Worm (Caenorhabditis elegans): ENCODE data around the gene unc-47.

ce11 chrIII:10186160-10186559 lies at the start of gene unc-47:
- TF ChIP-seq nhr-80 (tag; optimal IDR thresholded peaks at IDR 0.05) (no peak), ztf-6 (GFP tag; IDR thresholded peaks at IDR 0.05) (no peak), ama-1 (optimal IDR thresholded peaks at IDR 0.05) (no peak), ama-1 (GFP tag; optimal IDR thresholded peaks at IDR 0.05) (no peak)
